Fruit fly (Drosophila melanogaster) whole organism, embryonic: ENCODE measurements around the gene CG42682.

Experiments used
- Bgb ChIP-seq: fragments of 200-800 bp; sonication (Bioruptor generic); IDR thresholded peaks from 2 replicates; pipeline ENCODE4 v1.3.6; 2022; ENCODE audit warnings: missing biosample characterization, missing genetic modification characterization; ENCODE audit not compliant: partially characterized antibody
- CG3281 ChIP-seq: fragments of 200-800 bp; sonication (Bioruptor generic); optimal IDR thresholded peaks from 3 replicates; lab custom pipeline; 2017; ENCODE audit warnings: missing biosample characterization, mild to moderate bottlenecking, missing genetic modification characterization
- YL-1 ChIP-seq: fragments of 200-800 bp; sonication (Bioruptor generic); optimal IDR thresholded peaks from 3 replicates; lab custom pipeline; 2017; ENCODE audit warnings: missing biosample characterization, mild to moderate bottlenecking, missing genetic modification characterization
- corto ChIP-seq: fragments of 200-800 bp; sonication (Bioruptor generic); optimal IDR thresholded peaks from 2 replicates; lab custom pipeline; 2016; ENCODE audit warnings: missing biosample characterization, mild to moderate bottlenecking, missing genetic modification characterization, moderate library complexity
- gsb ChIP-seq: fragments of 200-800 bp; sonication (Bioruptor generic); IDR thresholded peaks from 2 replicates; pipeline ENCODE4 v1.3.6; 2022; ENCODE audit warnings: missing biosample characterization, missing genetic modification characterization
- gt ChIP-seq: fragments of 200-800 bp; sonication (Bioruptor generic); IDR thresholded peaks from 2 replicates; pipeline ENCODE4 v1.3.6; 2022; ENCODE audit warnings: missing biosample characterization, missing genetic modification characterization
- h ChIP-seq: fragments of >200 bp; optimal IDR thresholded peaks from 2 replicates; lab custom pipeline; 2017
- mam ChIP-seq: fragments of 200-800 bp; sonication (Bioruptor generic); optimal IDR thresholded peaks from 3 replicates; lab custom pipeline; 2016; ENCODE audit warnings: missing biosample characterization, missing genetic modification characterization
- ranshi ChIP-seq: fragments of 200-800 bp; sonication (Bioruptor generic); IDR thresholded peaks from 2 replicates; pipeline ENCODE4 v1.3.6; 2022; ENCODE audit warnings: missing biosample characterization, missing genetic modification characterization
- stwl ChIP-seq: fragments of 200-800 bp; sonication (Bioruptor generic); optimal IDR thresholded peaks from 3 replicates; lab custom pipeline; 2018; ENCODE audit warnings: missing biosample characterization, mild to moderate bottlenecking, missing genetic modification characterization, moderate library complexity

dm6 chr2L:14876233-14876632, 34.1 kb downstream of the CG42682 start, which contains the start of gene CG15278:
- TF ChIP-seq gsb (GFP tag; lab: Robert Waterston, UW) (no peak), h (lab: Kevin White, UChicago) (no peak), stwl (no peak), gt (GFP tag; lab: Robert Waterston, UW) (no peak), YL-1 (GFP tag; lab: Kevin White, UChicago) (no peak), CG3281 (GFP tag; lab: Kevin White, UChicago) (no peak), mam (GFP tag; lab: Kevin White, UChicago) (no peak), Bgb (GFP tag; lab: Robert Waterston, UW) (no peak), corto (GFP tag; lab: Kevin White, UChicago) (no peak), ranshi (GFP tag; lab: Robert Waterston, UW) (no peak)
